Worm (Caenorhabditis elegans) whole organism, L1 larva: ENCODE measurements around the gene lgc-53.

Experiments used
- C04F5.9 ChIP-seq: sonication (generic microtip); optimal IDR thresholded peaks from 2 replicates; lab custom pipeline; 2016; ENCODE audit warnings: missing genetic modification characterization, missing compliant biosample characterization
- C34B4.2 ChIP-seq: sonication (generic microtip); optimal IDR thresholded peaks from 2 replicates; lab custom pipeline; 2017; ENCODE audit warnings: mild to moderate bottlenecking, missing genetic modification characterization, missing compliant biosample characterization
- F16B12.6 ChIP-seq: fragments of 150-350 bp; optimal IDR thresholded peaks from 2 replicates; lab custom pipeline; 2014; ENCODE audit warnings: missing biosample characterization, missing genetic modification characterization
- Y116A8C.19 ChIP-seq: sonication (generic microtip); optimal IDR thresholded peaks from 2 replicates; lab custom pipeline; 2016; ENCODE audit warnings: missing compliant biosample characterization, missing genetic modification characterization, borderline replicate concordance
- aha-1 ChIP-seq: fragments of 150-350 bp; optimal IDR thresholded peaks from 2 replicates; lab custom pipeline; 2014; ENCODE audit warnings: missing biosample characterization, missing genetic modification characterization
- aly-2 ChIP-seq: fragments of 150-350 bp; optimal IDR thresholded peaks from 2 replicates; lab custom pipeline; 2014; ENCODE audit warnings: missing biosample characterization, missing genetic modification characterization
- blmp-1 ChIP-seq: fragments of 150-350 bp; optimal IDR thresholded peaks from 2 replicates; lab custom pipeline; 2014; ENCODE audit warnings: missing biosample characterization, missing genetic modification characterization
- ceh-63 ChIP-seq: fragments of 200-800 bp; sonication (Bioruptor generic); optimal IDR thresholded peaks from 2 replicates; lab custom pipeline; 2018; ENCODE audit warnings: mild to moderate bottlenecking, missing genetic modification characterization, missing compliant biosample characterization
- ceh-8 ChIP-seq: fragments of 200-800 bp; sonication (Bioruptor generic); optimal IDR thresholded peaks from 2 replicates; lab custom pipeline; 2018; ENCODE audit warnings: mild to moderate bottlenecking, missing genetic modification characterization, moderate library complexity, missing compliant biosample characterization
- ces-1 ChIP-seq: fragments of 150-350 bp; optimal IDR thresholded peaks from 2 replicates; lab custom pipeline; 2014; ENCODE audit warnings: missing biosample characterization, missing genetic modification reagents, missing genetic modification characterization
- dpl-1 ChIP-seq, 3 experiments: fragments of 150-350 bp in 2 of 3; sonication (generic microtip) in 1 of 3; optimal IDR thresholded peaks; 2 replicates each; lab custom pipeline; 2014 to 2017; ENCODE audit warnings: missing biosample characterization in 3 of 3, missing genetic modification characterization in 3 of 3, missing genetic modification reagents in 3 of 3
- dsc-1 ChIP-seq: sonication (generic microtip); optimal IDR thresholded peaks from 2 replicates; lab custom pipeline; 2016; ENCODE audit warnings: mild to moderate bottlenecking, missing genetic modification characterization, missing compliant biosample characterization
- efl-1 ChIP-seq, 4 experiments: fragments of 150-350 bp; optimal IDR thresholded peaks in 3 of 4; peaks in 1 of 4; 1 replicate in 1 of 4; 2 replicates in 3 of 4; lab custom pipeline; 2014; ENCODE audit warnings: missing biosample characterization in 2 of 4, missing genetic modification characterization in 2 of 4, missing genetic modification reagents in 2 of 4
- efl-3 ChIP-seq: fragments of 200-800 bp; sonication (Bioruptor generic); optimal IDR thresholded peaks from 2 replicates; lab custom pipeline; 2018; ENCODE audit warnings: mild to moderate bottlenecking, missing genetic modification characterization, missing compliant biosample characterization
- elt-2 ChIP-seq: sonication (generic microtip); optimal IDR thresholded peaks from 2 replicates; lab custom pipeline; 2016; ENCODE audit warnings: missing genetic modification characterization, mild to moderate bottlenecking, inconsistent platforms, missing compliant biosample characterization, missing genetic modification reagents
- elt-3 ChIP-seq, 6 experiments: fragments of 150-350 bp in 1 of 6; sonication (generic microtip); optimal IDR thresholded peaks; 2 replicates each; lab custom pipeline; 2017 to 2018; ENCODE audit warnings: missing biosample characterization in 6 of 6, missing genetic modification characterization in 6 of 6, inconsistent platforms in 1 of 6
- ets-5 ChIP-seq: fragments of 200-800 bp; sonication (Bioruptor generic); IDR thresholded peaks from 2 replicates; pipeline ENCODE4 v1.3.6; 2022; ENCODE audit warnings: missing genetic modification characterization, missing compliant biosample characterization
- fkh-10 ChIP-seq: sonication (generic microtip); optimal IDR thresholded peaks from 2 replicates; lab custom pipeline; 2017; ENCODE audit warnings: missing biosample characterization, missing genetic modification reagents, missing genetic modification characterization
- fkh-4 ChIP-seq: sonication (generic microtip); optimal IDR thresholded peaks from 2 replicates; lab custom pipeline; 2016; ENCODE audit warnings: missing compliant biosample characterization, missing genetic modification characterization, borderline replicate concordance
- fkh-8 ChIP-seq: sonication (generic microtip); optimal IDR thresholded peaks from 2 replicates; lab custom pipeline; 2016; ENCODE audit warnings: mild to moderate bottlenecking, missing genetic modification characterization, missing compliant biosample characterization
- hlh-4 ChIP-seq: sonication (generic microtip); optimal IDR thresholded peaks from 2 replicates; lab custom pipeline; 2016; ENCODE audit warnings: mild to moderate bottlenecking, missing genetic modification characterization, missing compliant biosample characterization
- lin-13 ChIP-seq: fragments of 150-350 bp; optimal IDR thresholded peaks from 2 replicates; lab custom pipeline; 2014; ENCODE audit warnings: missing biosample characterization, missing genetic modification reagents, missing genetic modification characterization
- lin-35 ChIP-seq, 2 experiments: fragments of 150-350 bp; optimal IDR thresholded peaks; 2 replicates each; lab custom pipeline; 2014; ENCODE audit warnings: missing biosample characterization in 2 of 2, missing genetic modification characterization in 2 of 2, missing genetic modification reagents in 2 of 2
- mef-2 ChIP-seq: fragments of 150-350 bp; optimal IDR thresholded peaks from 2 replicates; lab custom pipeline; 2014; ENCODE audit warnings: missing biosample characterization, missing genetic modification characterization
- mep-1 ChIP-seq: fragments of 150-350 bp; optimal IDR thresholded peaks from 2 replicates; lab custom pipeline; 2014; ENCODE audit warnings: missing biosample characterization, missing genetic modification characterization
- nhr-11 ChIP-seq: fragments of 150-350 bp; optimal IDR thresholded peaks from 2 replicates; lab custom pipeline; 2014; ENCODE audit warnings: missing biosample characterization, missing genetic modification characterization
- nhr-19 ChIP-seq: fragments of 200-800 bp; sonication (Bioruptor generic); conservative IDR thresholded peaks from 2 replicates; pipeline ENCODE4 v1.3.6; 2022; ENCODE audit warnings: missing genetic modification characterization, missing compliant biosample characterization
- nhr-20 ChIP-seq: sonication (generic microtip); optimal IDR thresholded peaks from 2 replicates; lab custom pipeline; 2016; ENCODE audit warnings: mild to moderate bottlenecking, missing genetic modification characterization, missing compliant biosample characterization
- nhr-28 ChIP-seq: fragments of 150-350 bp; optimal IDR thresholded peaks from 2 replicates; lab custom pipeline; 2014; ENCODE audit warnings: missing biosample characterization, missing genetic modification characterization
- nhr-47 ChIP-seq: sonication (generic microtip); optimal IDR thresholded peaks from 2 replicates; lab custom pipeline; 2016; ENCODE audit warnings: mild to moderate bottlenecking, missing genetic modification characterization, moderate library complexity, missing compliant biosample characterization
- nhr-85 ChIP-seq: sonication (generic microtip); peaks from one replicate; lab custom pipeline; 2016; ENCODE audit warnings: missing genetic modification characterization, inconsistent platforms, missing compliant biosample characterization
- nhr-90 ChIP-seq: sonication (generic microtip); optimal IDR thresholded peaks from 2 replicates; lab custom pipeline; 2016; ENCODE audit warnings: mild to moderate bottlenecking, missing genetic modification characterization, missing compliant biosample characterization; ENCODE audit not compliant: poor library complexity
- pqm-1 ChIP-seq: sonication (generic microtip); optimal IDR thresholded peaks from 3 replicates; lab custom pipeline; 2017; ENCODE audit warnings: missing biosample characterization, missing genetic modification characterization
- rnt-1 ChIP-seq: sonication (generic microtip); optimal IDR thresholded peaks from 2 replicates; lab custom pipeline; 2016; ENCODE audit warnings: mild to moderate bottlenecking, missing genetic modification characterization, moderate library complexity, missing compliant biosample characterization
- snpc-4 ChIP-seq: fragments of 150-350 bp; optimal IDR thresholded peaks from 2 replicates; lab custom pipeline; 2014; ENCODE audit warnings: missing biosample characterization, missing genetic modification characterization
- sox-4 ChIP-seq: sonication (generic microtip); optimal IDR thresholded peaks from 2 replicates; lab custom pipeline; 2016; ENCODE audit warnings: missing genetic modification characterization, missing compliant biosample characterization
- tbx-2 ChIP-seq: sonication (generic microtip); optimal IDR thresholded peaks from 2 replicates; lab custom pipeline; 2016; ENCODE audit warnings: missing genetic modification characterization, missing compliant biosample characterization
- tlp-1 ChIP-seq: fragments of 150-350 bp; optimal IDR thresholded peaks from 2 replicates; lab custom pipeline; 2014; ENCODE audit warnings: missing biosample characterization, missing genetic modification characterization
- zag-1 ChIP-seq: fragments of 150-350 bp; optimal IDR thresholded peaks from 2 replicates; lab custom pipeline; 2014; ENCODE audit warnings: missing biosample characterization, missing genetic modification characterization
- zip-4 ChIP-seq: fragments of 200-800 bp; sonication (Bioruptor generic); optimal IDR thresholded peaks from 2 replicates; lab custom pipeline; 2018; ENCODE audit warnings: mild to moderate bottlenecking, missing genetic modification characterization, moderate library complexity, missing compliant biosample characterization

Gene lgc-53

ce11 chrX:16691045-16691444 is 20.4 kb upstream of the lgc-53 start, which contains the start of gene F22H10.6:
Gene F22H10.6, minus strand, starts transcription at chrX:16691336.
- TF ChIP-seq pqm-1 = no peak
- no peak for TF ChIP-seq hlh-4 (tag; lab: Kevin White, UChicago)
- TF ChIP-seq dsc-1 = no peak
- TF ChIP-seq aly-2 (tag; lab: Kevin White, UChicago) = no peak
- TF ChIP-seq F16B12.6 (tag; lab: Kevin White, UChicago) = no peak
- no peak for TF ChIP-seq nhr-19
- TF ChIP-seq zag-1 (tag; lab: Kevin White, UChicago) = no peak
- no peak for TF ChIP-seq nhr-28 (tag; lab: Kevin White, UChicago)
- TF ChIP-seq, all 84 proteins: peak for 0

ce11 chrX:16695184-16695583 is 16.3 kb upstream of the lgc-53 start:
- TF ChIP-seq Y116A8C.19 (tag; lab: Kevin White, UChicago) = no peak
- no peak for TF ChIP-seq aha-1 (tag; lab: Kevin White, UChicago)
- TF ChIP-seq lin-35 (GFP tag; optimal IDR thresholded peaks at IDR 0.05; lab: Kevin White, UChicago) = peak in 1 of 2 experiments; percentile 47
- no peak for TF ChIP-seq efl-1 (optimal IDR thresholded peaks at IDR 0.05; lab: Kevin White, UChicago)
- peak in 1 of 2 experiments; percentile 72 for TF ChIP-seq efl-1 (GFP tag; optimal IDR thresholded peaks at IDR 0.05 in 1 of 2; lab: Kevin White, UChicago)
- no peak for TF ChIP-seq mef-2 (tag; lab: Kevin White, UChicago)
- TF ChIP-seq elt-2 (tag; lab: Kevin White, UChicago) = no peak
- no peak for TF ChIP-seq blmp-1 (tag; lab: Kevin White, UChicago)
- TF ChIP-seq zip-4 (GFP tag; lab: Kevin White, UChicago) = no peak
- peak; percentile 7 for TF ChIP-seq mep-1
- TF ChIP-seq nhr-20 (tag; lab: Kevin White, UChicago) = no peak
- peak in 1 of 6 experiments; percentile 6 for TF ChIP-seq elt-3 (tag; optimal IDR thresholded peaks at IDR 0.05; lab: Kevin White, UChicago)
- TF ChIP-seq tlp-1 = no peak
- no peak for TF ChIP-seq nhr-47 (tag; lab: Kevin White, UChicago)
- no peak for TF ChIP-seq ces-1
- no peak for TF ChIP-seq lin-13
- peak; percentile 18 for TF ChIP-seq nhr-90 (tag; lab: Kevin White, UChicago)
- TF ChIP-seq ceh-63 (GFP tag; lab: Kevin White, UChicago) = no peak
- TF ChIP-seq C04F5.9 (tag; lab: Kevin White, UChicago) = no peak
- TF ChIP-seq, all 84 proteins: peak for 5

- TF ChIP-seq fkh-8 = no peak
- peak; percentile 7 for TF ChIP-seq snpc-4
- TF ChIP-seq ets-5 = no peak
- no peak for TF ChIP-seq nhr-85 (tag; lab: Kevin White, UChicago)
- TF ChIP-seq, all 84 proteins: peak for 1
Observed at ce11 chrX:16696822-16697221, 14.7 kb upstream of the lgc-53 start.

- no peak for TF ChIP-seq lin-13
- TF ChIP-seq tbx-2 (tag; lab: Kevin White, UChicago) = no peak
- TF ChIP-seq efl-1 (optimal IDR thresholded peaks at IDR 0.05; lab: Kevin White, UChicago) = no peak
- no peak for TF ChIP-seq efl-1 (GFP tag; optimal IDR thresholded peaks at IDR 0.05 in 1 of 2; lab: Kevin White, UChicago)
Observed at ce11 chrX:16698074-16698473, 13.4 kb upstream of the lgc-53 start.

- TF ChIP-seq fkh-10 = no peak
- TF ChIP-seq dpl-1 (GFP tag; optimal IDR thresholded peaks at IDR 0.05; lab: Kevin White, UChicago) = no peak
- TF ChIP-seq rnt-1 = no peak
- no peak for TF ChIP-seq nhr-11 (tag; lab: Kevin White, UChicago)
- no peak for TF ChIP-seq ceh-8 (GFP tag; lab: Kevin White, UChicago)
- TF ChIP-seq mef-2 (tag; lab: Kevin White, UChicago) = no peak
- TF ChIP-seq sox-4 (tag; lab: Kevin White, UChicago) = no peak
- no peak for TF ChIP-seq aly-2 (tag; lab: Kevin White, UChicago)
- TF ChIP-seq efl-3 (GFP tag; lab: Kevin White, UChicago) = no peak
- no peak for TF ChIP-seq C34B4.2 (tag; lab: Kevin White, UChicago)
- TF ChIP-seq nhr-90 (tag; lab: Kevin White, UChicago) = no peak
- TF ChIP-seq fkh-4 = no peak
Observed at ce11 chrX:16702232-16702631, 9.2 kb upstream of the lgc-53 start, which contains the start of gene F22H10.1. Gene F22H10.1, plus strand, starts transcription at chrX:16702442.
